Worm (Caenorhabditis elegans) whole organism, late embryonic: Measurements from ENCODE around the gene ttr-47.
A peak's percentile ranks its signal among the peaks of the same experiment; 100 is the strongest.

Experiments used
- C08G9.2 ChIP-seq: sonication (generic microtip); optimal IDR thresholded peaks from 2 replicates; lab custom pipeline; 2016; ENCODE audit warnings: mild to moderate bottlenecking, missing genetic modification characterization, moderate library complexity, missing compliant biosample characterization
- F13H6.1 ChIP-seq: sonication (generic microtip); optimal IDR thresholded peaks from 2 replicates; lab custom pipeline; 2016; ENCODE audit warnings: missing genetic modification characterization, missing compliant biosample characterization
- K02D7.2 ChIP-seq: sonication (generic microtip); optimal IDR thresholded peaks from 2 replicates; lab custom pipeline; 2017; ENCODE audit warnings: mild to moderate bottlenecking, missing genetic modification characterization, missing compliant biosample characterization
- Y22D7AL.16 ChIP-seq: sonication (generic microtip); optimal IDR thresholded peaks from 2 replicates; lab custom pipeline; 2016; ENCODE audit warnings: missing genetic modification characterization, missing compliant biosample characterization
- ahr-1 ChIP-seq: sonication (generic microtip); optimal IDR thresholded peaks from 2 replicates; lab custom pipeline; 2016; ENCODE audit warnings: missing genetic modification characterization, missing compliant biosample characterization
- ama-1 ChIP-seq: fragments of 150-350 bp; optimal IDR thresholded peaks from 2 replicates; lab custom pipeline; 2014
- ceh-18 ChIP-seq: sonication (generic microtip); optimal IDR thresholded peaks from 2 replicates; lab custom pipeline; 2016; ENCODE audit warnings: missing genetic modification characterization, missing compliant biosample characterization
- ceh-19 ChIP-seq: fragments of 200-800 bp; sonication (Bioruptor generic); optimal IDR thresholded peaks from 2 replicates; lab custom pipeline; 2018; ENCODE audit warnings: mild to moderate bottlenecking, missing genetic modification characterization, missing compliant biosample characterization
- ceh-2 ChIP-seq: sonication (generic microtip); optimal IDR thresholded peaks from 2 replicates; lab custom pipeline; 2016; ENCODE audit warnings: missing genotype, missing genetic modification characterization, missing compliant biosample characterization
- ceh-22 ChIP-seq: sonication (generic microtip); optimal IDR thresholded peaks from 2 replicates; lab custom pipeline; 2017; ENCODE audit warnings: missing biosample characterization, missing genetic modification characterization
- ceh-24 ChIP-seq: sonication (generic microtip); optimal IDR thresholded peaks from 2 replicates; lab custom pipeline; 2016; ENCODE audit warnings: mild to moderate bottlenecking, missing genetic modification characterization, missing compliant biosample characterization
- ceh-31 ChIP-seq: sonication (generic microtip); optimal IDR thresholded peaks from 2 replicates; lab custom pipeline; 2016; ENCODE audit warnings: missing genetic modification characterization, missing compliant biosample characterization
- ceh-34 ChIP-seq: sonication (generic microtip); optimal IDR thresholded peaks from 2 replicates; lab custom pipeline; 2016; ENCODE audit warnings: mild to moderate bottlenecking, missing genetic modification characterization, missing compliant biosample characterization
- ceh-45 ChIP-seq: fragments of 200-800 bp; sonication (Bioruptor generic); IDR thresholded peaks from 2 replicates; pipeline ENCODE4 v1.3.6; 2022; ENCODE audit warnings: missing genetic modification reagents, missing genetic modification characterization, missing compliant biosample characterization
- ceh-48 ChIP-seq: sonication (generic microtip); optimal IDR thresholded peaks from 2 replicates; lab custom pipeline; 2016; ENCODE audit warnings: missing genetic modification characterization, inconsistent platforms, missing compliant biosample characterization
- ceh-6 ChIP-seq: fragments of 200-800 bp; sonication (Bioruptor generic); optimal IDR thresholded peaks from 2 replicates; lab custom pipeline; 2018; ENCODE audit warnings: mild to moderate bottlenecking, missing genetic modification characterization, missing compliant biosample characterization
- che-1 ChIP-seq: sonication (generic microtip); optimal IDR thresholded peaks from 2 replicates; lab custom pipeline; 2016; ENCODE audit warnings: mild to moderate bottlenecking, missing genetic modification characterization, missing compliant biosample characterization
- dve-1 ChIP-seq: sonication (generic microtip); optimal IDR thresholded peaks from 2 replicates; lab custom pipeline; 2017; ENCODE audit warnings: antibody characterized with exemption, mild to moderate bottlenecking, missing genetic modification characterization, missing compliant biosample characterization
- elt-2 ChIP-seq: sonication (generic microtip); optimal IDR thresholded peaks from 2 replicates; lab custom pipeline; 2016; ENCODE audit warnings: missing genetic modification reagents, missing genetic modification characterization, missing compliant biosample characterization
- elt-4 ChIP-seq: sonication (generic microtip); optimal IDR thresholded peaks from 2 replicates; lab custom pipeline; 2016; ENCODE audit warnings: missing genetic modification characterization, missing compliant biosample characterization
- ets-4 ChIP-seq: sonication (generic microtip); optimal IDR thresholded peaks from 2 replicates; lab custom pipeline; 2016; ENCODE audit warnings: missing genetic modification characterization, missing compliant biosample characterization
- eyg-1 ChIP-seq: sonication (generic microtip); optimal IDR thresholded peaks from 2 replicates; lab custom pipeline; 2016; ENCODE audit warnings: missing genotype, missing genetic modification characterization, missing compliant biosample characterization
- fkh-10 ChIP-seq: fragments of 150-350 bp; optimal IDR thresholded peaks from 2 replicates; lab custom pipeline; 2014; ENCODE audit warnings: missing biosample characterization, missing genetic modification reagents, missing genetic modification characterization
- fkh-6 ChIP-seq: sonication (generic microtip); optimal IDR thresholded peaks from 2 replicates; lab custom pipeline; 2016; ENCODE audit warnings: missing genetic modification characterization, missing compliant biosample characterization
- gmeb-2 ChIP-seq: sonication (generic microtip); optimal IDR thresholded peaks from 2 replicates; lab custom pipeline; 2016; ENCODE audit warnings: missing genetic modification characterization, inconsistent platforms, missing compliant biosample characterization
- hlh-13 ChIP-seq: fragments of 200-800 bp; sonication (Bioruptor generic); optimal IDR thresholded peaks from 2 replicates; lab custom pipeline; 2018; ENCODE audit warnings: mild to moderate bottlenecking, missing genetic modification characterization, missing compliant biosample characterization
- hlh-15 ChIP-seq: sonication (generic microtip); optimal IDR thresholded peaks from 2 replicates; lab custom pipeline; 2016; ENCODE audit warnings: missing genetic modification characterization, missing compliant biosample characterization
- lin-11 ChIP-seq: fragments of 200-800 bp; sonication (Bioruptor generic); optimal IDR thresholded peaks from 2 replicates; lab custom pipeline; 2018; ENCODE audit warnings: mild to moderate bottlenecking, missing genetic modification characterization, missing compliant biosample characterization
- mec-3 ChIP-seq: sonication (generic microtip); optimal IDR thresholded peaks from 2 replicates; lab custom pipeline; 2016; ENCODE audit warnings: borderline replicate concordance, missing genetic modification characterization, missing compliant biosample characterization
- nfya-1 ChIP-seq: sonication (generic microtip); optimal IDR thresholded peaks from 2 replicates; lab custom pipeline; 2017; ENCODE audit warnings: missing genetic modification characterization, mild to moderate bottlenecking, missing compliant biosample characterization, antibody characterized with exemption, moderate library complexity
- nhr-11 ChIP-seq: fragments of 150-350 bp; optimal IDR thresholded peaks from 2 replicates; lab custom pipeline; 2014; ENCODE audit warnings: missing biosample characterization, missing genetic modification characterization
- npax-4 ChIP-seq: sonication (generic microtip); optimal IDR thresholded peaks from 2 replicates; lab custom pipeline; 2016; ENCODE audit warnings: missing genetic modification characterization, missing compliant biosample characterization
- pag-3 ChIP-seq: sonication (generic microtip); optimal IDR thresholded peaks from 2 replicates; lab custom pipeline; 2016; ENCODE audit warnings: missing compliant biosample characterization, missing genetic modification characterization, borderline replicate concordance
- pat-9 ChIP-seq: fragments of 200-800 bp; sonication (Bioruptor generic); optimal IDR thresholded peaks from 2 replicates; lab custom pipeline; 2018; ENCODE audit warnings: mild to moderate bottlenecking, missing genetic modification characterization, moderate library complexity, missing compliant biosample characterization
- pha-2 ChIP-seq: sonication (generic microtip); optimal IDR thresholded peaks from 2 replicates; lab custom pipeline; 2017; ENCODE audit warnings: mild to moderate bottlenecking, missing genetic modification characterization, missing compliant biosample characterization
- pha-4 ChIP-seq: fragments of 150-350 bp; optimal IDR thresholded peaks from 2 replicates; lab custom pipeline; 2018; ENCODE audit warnings: missing biosample characterization, missing genetic modification reagents, missing genetic modification characterization
- pqm-1 ChIP-seq: sonication (generic microtip); optimal IDR thresholded peaks from 2 replicates; lab custom pipeline; 2016; ENCODE audit warnings: missing genetic modification characterization, missing compliant biosample characterization
- ref-2 ChIP-seq: sonication (generic microtip); optimal IDR thresholded peaks from 2 replicates; lab custom pipeline; 2016; ENCODE audit warnings: missing genetic modification characterization, missing compliant biosample characterization
- rnt-1 ChIP-seq: sonication (generic microtip); optimal IDR thresholded peaks from 2 replicates; lab custom pipeline; 2016; ENCODE audit warnings: missing genetic modification characterization, missing compliant biosample characterization
- sdc-2 ChIP-seq: sonication (generic microtip); optimal IDR thresholded peaks from 2 replicates; lab custom pipeline; 2016; ENCODE audit warnings: missing genotype, missing genetic modification characterization, missing compliant biosample characterization
- syd-9 ChIP-seq: sonication (generic microtip); optimal IDR thresholded peaks from 2 replicates; lab custom pipeline; 2016; ENCODE audit warnings: mild to moderate bottlenecking, missing genetic modification characterization, moderate library complexity, missing compliant biosample characterization
- tbx-2 ChIP-seq: sonication (generic microtip); optimal IDR thresholded peaks from 2 replicates; lab custom pipeline; 2016; ENCODE audit warnings: missing genetic modification characterization, missing compliant biosample characterization
- tbx-7 ChIP-seq: sonication (generic microtip); optimal IDR thresholded peaks from 2 replicates; lab custom pipeline; 2016; ENCODE audit warnings: missing genotype, missing genetic modification characterization, missing compliant biosample characterization
- unc-3 ChIP-seq, 2 experiments: fragments of 200-800 bp in 1 of 2; sonication (Bioruptor generic) in 1 of 2; sonication (generic microtip) in 1 of 2; conservative IDR thresholded peaks in 1 of 2; optimal IDR thresholded peaks in 1 of 2; 2 replicates each; pipeline versions ENCODE4 v1.3.6 to Lab custom; 2016 to 2022; ENCODE audit warnings: missing compliant biosample characterization in 2 of 2, missing genetic modification characterization in 2 of 2, missing genetic modification reagents in 1 of 2
- unc-55 ChIP-seq: sonication (generic microtip); optimal IDR thresholded peaks from 2 replicates; lab custom pipeline; 2017; ENCODE audit warnings: missing biosample characterization, missing genetic modification reagents, missing genetic modification characterization
- unc-86 ChIP-seq: sonication (generic microtip); optimal IDR thresholded peaks from 2 replicates; lab custom pipeline; 2016; ENCODE audit warnings: missing genetic modification characterization, missing compliant biosample characterization
- ztf-16 ChIP-seq: sonication (generic microtip); optimal IDR thresholded peaks from 2 replicates; lab custom pipeline; 2017; ENCODE audit warnings: missing genetic modification characterization, missing compliant biosample characterization

The ttr-47 gene

DNA sequence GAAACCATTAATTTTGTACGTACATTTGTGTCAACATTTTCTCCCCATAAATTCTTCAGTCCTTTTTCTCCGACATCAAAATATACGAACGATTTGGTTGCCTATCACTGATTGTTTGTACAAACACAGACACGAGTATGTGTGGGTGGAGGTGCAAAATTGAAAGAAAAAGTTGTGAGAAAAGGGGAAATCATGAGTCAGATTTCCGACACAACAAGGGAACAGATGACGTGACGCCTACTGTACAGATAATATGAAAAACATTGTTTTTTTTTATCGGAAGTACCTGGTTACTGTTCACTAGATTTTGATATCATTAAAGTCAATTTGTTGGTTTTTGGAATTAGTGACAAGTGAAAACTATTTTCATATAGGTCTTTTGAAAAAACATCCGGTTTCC is 11.4 kb downstream of the ttr-47 start:
- TF ChIP-seq ceh-22 (tag; lab: Kevin White, UChicago) (no peak), elt-4 (tag; lab: Kevin White, UChicago) (no peak), npax-4 (tag; lab: Kevin White, UChicago) (no peak), syd-9 (tag; lab: Kevin White, UChicago) (no peak), hlh-15 (tag; lab: Kevin White, UChicago) (no peak), mec-3 (tag; lab: Kevin White, UChicago) (no peak), gmeb-2 (tag; lab: Kevin White, UChicago) (no peak), nfya-1 (tag; lab: Kevin White, UChicago) (no peak)

DNA sequence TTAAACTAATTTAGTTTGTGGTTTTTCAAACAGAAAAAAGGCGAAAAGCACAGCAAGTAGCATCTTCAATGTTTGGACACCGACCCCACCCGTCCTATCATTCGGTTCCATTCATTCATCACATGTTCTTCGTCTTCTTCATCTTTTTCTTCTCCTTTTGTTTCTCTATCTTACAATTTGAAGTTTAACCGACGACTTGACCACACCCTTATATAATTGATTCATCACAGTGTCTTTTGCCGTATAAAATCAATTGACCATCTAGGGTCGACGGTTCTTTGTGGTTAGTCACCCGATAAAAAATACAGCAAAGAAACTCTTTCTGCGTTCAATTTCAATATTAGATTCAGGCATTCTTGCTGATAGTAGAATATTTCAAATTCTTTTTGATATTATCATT is 12.2 kb downstream of the ttr-47 start:
- TF ChIP-seq unc-3 (GFP tag; conservative IDR thresholded peaks at IDR 0.05; lab: Robert Waterston, UW), result no peak
- no peak for TF ChIP-seq unc-3 (tag; optimal IDR thresholded peaks at IDR 0.05; lab: Kevin White, UChicago)
- TF ChIP-seq che-1 (tag; lab: Kevin White, UChicago), result no peak
- no peak for TF ChIP-seq ceh-48 (tag; lab: Kevin White, UChicago)
- no peak for TF ChIP-seq ceh-34 (tag; lab: Kevin White, UChicago)
- TF ChIP-seq, all 69 proteins: peak for 0

DNA sequence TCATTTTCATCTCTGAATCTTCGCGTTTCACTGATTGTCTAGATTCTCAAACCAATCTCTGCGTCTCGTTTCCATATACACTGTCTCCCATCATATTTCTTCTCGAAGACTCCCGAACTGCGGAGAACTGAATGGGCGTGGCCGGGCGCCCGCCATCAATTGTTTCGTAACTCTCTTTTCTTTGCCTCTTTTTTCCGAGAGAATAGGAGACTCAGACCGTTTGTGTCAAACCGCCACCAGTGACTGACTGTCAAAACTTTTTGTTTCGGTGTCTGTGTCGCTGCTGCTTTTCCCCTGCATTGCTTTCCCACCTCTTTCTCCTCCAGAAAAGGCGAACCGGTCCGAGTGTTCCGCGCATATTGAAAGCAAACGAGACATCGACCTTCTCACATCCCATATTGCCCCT is 13.3 kb downstream of the ttr-47 start, which contains the start of gene unc-23:
unc-23 (plus strand) TSS at position 176 of the 406 bp plus-strand sequence.
- TF ChIP-seq nfya-1 (tag; lab: Kevin White, UChicago), result peak; percentile 79
- TF ChIP-seq elt-2, result no peak
- TF ChIP-seq ets-4 (tag; lab: Kevin White, UChicago), result peak; percentile 60
- no peak for TF ChIP-seq pha-4 (tag; lab: Kevin White, UChicago)
- TF ChIP-seq tbx-7 (tag; lab: Kevin White, UChicago), result no peak
- no peak for TF ChIP-seq nhr-11 (tag; lab: Kevin White, UChicago)
- TF ChIP-seq pha-2 (tag; lab: Kevin White, UChicago), result no peak
- no peak for TF ChIP-seq sdc-2
- TF ChIP-seq ceh-19 (GFP tag; lab: Kevin White, UChicago), result no peak
- TF ChIP-seq ahr-1 (tag; lab: Kevin White, UChicago), result no peak
- TF ChIP-seq ceh-34 (tag; lab: Kevin White, UChicago), result peak; percentile 11
- peak; percentile 23 for TF ChIP-seq tbx-2
- no peak for TF ChIP-seq eyg-1 (tag; lab: Kevin White, UChicago)
- peak; percentile 38 for TF ChIP-seq pat-9 (tag; lab: Kevin White, UChicago)
- TF ChIP-seq ceh-48 (tag; lab: Kevin White, UChicago), result no peak
- TF ChIP-seq fkh-6, result no peak
- TF ChIP-seq ceh-2 (tag; lab: Kevin White, UChicago), result no peak
- TF ChIP-seq K02D7.2, result no peak
- no peak for TF ChIP-seq Y22D7AL.16 (tag; lab: Kevin White, UChicago)
- no peak for TF ChIP-seq pag-3 (tag; lab: Kevin White, UChicago)
- peak; percentile 23 for TF ChIP-seq C08G9.2 (tag; lab: Kevin White, UChicago)
- TF ChIP-seq rnt-1 (tag; lab: Kevin White, UChicago), result peak; percentile 80
- TF ChIP-seq syd-9 (tag; lab: Kevin White, UChicago), result no peak
- TF ChIP-seq unc-55 (GFP tag; lab: Kevin White, UChicago), result peak; percentile 86
- peak; percentile 36 for TF ChIP-seq ceh-31 (tag; lab: Kevin White, UChicago)
- peak; percentile 83 for TF ChIP-seq ceh-18 (tag; lab: Kevin White, UChicago)
- peak; percentile 54 for TF ChIP-seq ref-2 (tag; lab: Kevin White, UChicago)
- TF ChIP-seq ceh-6 (GFP tag; lab: Kevin White, UChicago), result no peak
- no peak for TF ChIP-seq unc-86
- TF ChIP-seq ceh-45 (GFP tag; lab: Robert Waterston, UW), result no peak
- TF ChIP-seq ama-1 (lab: Kevin White, UChicago), result no peak
- peak; percentile 26 for TF ChIP-seq F13H6.1
- peak; percentile 9 for TF ChIP-seq dve-1 (tag; lab: Kevin White, UChicago)
- TF ChIP-seq fkh-10, result no peak
- no peak for TF ChIP-seq lin-11
- TF ChIP-seq pqm-1, result no peak
- TF ChIP-seq ztf-16, result no peak
- TF ChIP-seq ceh-24, result no peak
- no peak for TF ChIP-seq hlh-13
